Worm (Caenorhabditis elegans) whole organism, L4 larva: ENCODE data around the gene R05G6.5.

ENCODE experiments used
- D1046.2 ChIP-seq: fragments of 200-800 bp; sonication (Bioruptor generic); IDR thresholded peaks from 2 replicates; pipeline ENCODE4 v1.3.6; 2022; ENCODE audit warnings: missing genetic modification characterization, missing compliant biosample characterization
- F26F4.8 ChIP-seq: fragments of 200-800 bp; sonication (Bioruptor generic); conservative IDR thresholded peaks from 2 replicates; pipeline ENCODE4 v1.3.6; 2022; ENCODE audit warnings: missing genetic modification characterization, missing compliant biosample characterization
- F49E8.2 ChIP-seq: sonication (generic microtip); optimal IDR thresholded peaks from 2 replicates; lab custom pipeline; 2016; ENCODE audit warnings: missing compliant biosample characterization, mild to moderate bottlenecking, missing genetic modification characterization, borderline replicate concordance
- R02D3.7 ChIP-seq: fragments of 150-350 bp; sonication (generic microtip); optimal IDR thresholded peaks from 3 replicates; lab custom pipeline; 2014; ENCODE audit warnings: missing biosample characterization, missing genetic modification characterization
- T26A8.4 ChIP-seq: fragments of 200-800 bp; sonication (Bioruptor generic); IDR thresholded peaks from 2 replicates; pipeline ENCODE4 v1.3.6; 2022; ENCODE audit warnings: missing genetic modification characterization, missing compliant biosample characterization
- Y105C5A.15 ChIP-seq: fragments of 200-800 bp; sonication (Bioruptor generic); IDR thresholded peaks from 2 replicates; pipeline ENCODE4 v1.3.6; 2022; ENCODE audit warnings: missing genetic modification characterization, missing compliant biosample characterization
- Y48G9A.11 ChIP-seq: fragments of 200-800 bp; sonication (Bioruptor generic); IDR thresholded peaks from 2 replicates; pipeline ENCODE4 v1.3.6; 2022; ENCODE audit warnings: missing genetic modification reagents, missing genetic modification characterization, missing compliant biosample characterization
- Y75B8A.6 ChIP-seq: fragments of 200-800 bp; sonication (Bioruptor generic); IDR thresholded peaks from 2 replicates; pipeline ENCODE4 v1.3.6; 2022; ENCODE audit warnings: missing genetic modification reagents, missing genetic modification characterization, missing compliant biosample characterization
- aha-1 ChIP-seq: fragments of 150-350 bp; peaks from one replicate; lab custom pipeline; 2014; ENCODE audit warnings: missing biosample characterization, missing genetic modification characterization
- aly-2 ChIP-seq: sonication (generic microtip); optimal IDR thresholded peaks from 2 replicates; lab custom pipeline; 2018; ENCODE audit warnings: missing biosample characterization, missing genetic modification characterization
- ama-1 ChIP-seq: fragments of 150-350 bp; optimal IDR thresholded peaks from 2 replicates; lab custom pipeline; 2014; ENCODE audit warnings: inconsistent platforms, mixed read lengths
- arid-1 ChIP-seq: fragments of 200-800 bp; sonication (Bioruptor generic); conservative IDR thresholded peaks from 2 replicates; pipeline ENCODE4 v1.3.6; 2022; ENCODE audit warnings: missing genetic modification reagents, missing genetic modification characterization, missing compliant biosample characterization
- ceh-20 ChIP-seq: fragments of 200-800 bp; sonication (Bioruptor generic); IDR thresholded peaks from 2 replicates; pipeline ENCODE4 v1.3.6; 2022; ENCODE audit warnings: missing genetic modification reagents, missing genetic modification characterization, missing compliant biosample characterization
- ceh-82 ChIP-seq: sonication (generic microtip); optimal IDR thresholded peaks from 2 replicates; lab custom pipeline; 2017; ENCODE audit warnings: missing biosample characterization, missing genetic modification characterization
- cey-2 ChIP-seq: sonication (generic microtip); optimal IDR thresholded peaks from 3 replicates; lab custom pipeline; 2017; ENCODE audit warnings: missing genetic modification characterization, mild to moderate bottlenecking, missing compliant biosample characterization, antibody characterized with exemption, borderline replicate concordance; ENCODE audit not compliant: insufficient read depth
- daf-12 ChIP-seq: fragments of 150-350 bp; optimal IDR thresholded peaks from 2 replicates; lab custom pipeline; 2014; ENCODE audit warnings: missing biosample characterization, missing genetic modification reagents, missing genetic modification characterization
- daf-8 ChIP-seq: fragments of 200-800 bp; sonication (Bioruptor generic); IDR thresholded peaks from 2 replicates; pipeline ENCODE4 v1.3.6; 2022; ENCODE audit warnings: missing genetic modification characterization, missing compliant biosample characterization
- dmd-6 ChIP-seq: fragments of 200-800 bp; sonication (Bioruptor generic); IDR thresholded peaks from 2 replicates; pipeline ENCODE4 v1.3.6; 2022; ENCODE audit warnings: missing genetic modification reagents, missing genetic modification characterization, missing compliant biosample characterization
- dmd-8 ChIP-seq: fragments of 200-800 bp; sonication (Bioruptor generic); IDR thresholded peaks from 2 replicates; pipeline ENCODE4 v1.3.6; 2022; ENCODE audit warnings: missing genetic modification characterization, missing compliant biosample characterization
- dmd-9 ChIP-seq: fragments of 200-800 bp; sonication (Bioruptor generic); IDR thresholded peaks from 2 replicates; pipeline ENCODE4 v1.3.6; 2022; ENCODE audit warnings: missing genetic modification reagents, missing genetic modification characterization, missing compliant biosample characterization
- dpl-1 ChIP-seq: fragments of 150-350 bp; optimal IDR thresholded peaks from 2 replicates; lab custom pipeline; 2014; ENCODE audit warnings: missing biosample characterization, missing genetic modification reagents, missing genetic modification characterization
- dve-1 ChIP-seq: sonication (generic microtip); optimal IDR thresholded peaks from 2 replicates; lab custom pipeline; 2017; ENCODE audit warnings: antibody characterized with exemption, mild to moderate bottlenecking, missing genetic modification characterization, missing compliant biosample characterization; ENCODE audit not compliant: insufficient read depth
- egl-43 ChIP-seq: fragments of 200-800 bp; sonication (Bioruptor generic); IDR thresholded peaks from 2 replicates; pipeline ENCODE4 v1.3.6; 2022; ENCODE audit warnings: missing genetic modification reagents, missing genetic modification characterization, missing compliant biosample characterization
- hlh-11 ChIP-seq: fragments of 200-800 bp; sonication (Bioruptor generic); optimal IDR thresholded peaks from 2 replicates; lab custom pipeline; 2018; ENCODE audit warnings: mild to moderate bottlenecking, missing genetic modification characterization, missing compliant biosample characterization
- lim-7 ChIP-seq: fragments of 200-800 bp; sonication (Bioruptor generic); IDR thresholded peaks from 2 replicates; pipeline ENCODE4 v1.3.6; 2022; ENCODE audit warnings: missing genetic modification characterization, missing compliant biosample characterization
- lin-15B ChIP-seq: fragments of 150-350 bp; sonication (generic microtip); optimal IDR thresholded peaks from 3 replicates; lab custom pipeline; 2014; ENCODE audit warnings: missing biosample characterization, missing genetic modification characterization
- lin-29 ChIP-seq: fragments of 200-800 bp; sonication (Bioruptor generic); IDR thresholded peaks from 2 replicates; pipeline ENCODE4 v1.3.6; 2022; ENCODE audit warnings: missing genetic modification reagents, missing genetic modification characterization, missing compliant biosample characterization
- lin-38 ChIP-seq: fragments of 200-800 bp; sonication (Bioruptor generic); IDR thresholded peaks from 2 replicates; pipeline ENCODE4 v1.3.6; 2022; ENCODE audit warnings: missing genetic modification reagents, missing genetic modification characterization, missing compliant biosample characterization
- lin-39 ChIP-seq: fragments of 150-350 bp; optimal IDR thresholded peaks from 2 replicates; lab custom pipeline; 2014; ENCODE audit warnings: missing biosample characterization, missing genetic modification reagents, missing genetic modification characterization
- lir-3 ChIP-seq: sonication (generic microtip); optimal IDR thresholded peaks from 2 replicates; lab custom pipeline; 2016; ENCODE audit warnings: mild to moderate bottlenecking, missing genetic modification characterization, missing compliant biosample characterization
- mdt-29 ChIP-seq: fragments of 200-800 bp; sonication (Bioruptor generic); IDR thresholded peaks from 2 replicates; pipeline ENCODE4 v1.3.6; 2022; ENCODE audit warnings: missing genetic modification reagents, missing genetic modification characterization, missing compliant biosample characterization
- mep-1 ChIP-seq: fragments of 150-350 bp; sonication (generic microtip); optimal IDR thresholded peaks from 3 replicates; lab custom pipeline; 2014; ENCODE audit warnings: missing biosample characterization, missing genetic modification characterization
- mes-2 ChIP-seq: sonication (generic microtip); optimal IDR thresholded peaks from 2 replicates; lab custom pipeline; 2016; ENCODE audit warnings: missing genotype, mild to moderate bottlenecking, missing genetic modification characterization, missing compliant biosample characterization; ENCODE audit not compliant: poor library complexity, severe bottlenecking
- nhr-11 ChIP-seq: fragments of 150-350 bp; optimal IDR thresholded peaks from 2 replicates; lab custom pipeline; 2014; ENCODE audit warnings: missing biosample characterization, missing genetic modification characterization
- nhr-237 ChIP-seq: sonication (generic microtip); optimal IDR thresholded peaks from 2 replicates; lab custom pipeline; 2017; ENCODE audit warnings: missing biosample characterization, missing genetic modification characterization
- nhr-48 ChIP-seq: sonication (generic microtip); optimal IDR thresholded peaks from 2 replicates; lab custom pipeline; 2016; ENCODE audit warnings: mild to moderate bottlenecking, missing genetic modification characterization, missing compliant biosample characterization
- nhr-6 ChIP-seq: fragments of 150-350 bp; optimal IDR thresholded peaks from 2 replicates; lab custom pipeline; 2014; ENCODE audit warnings: missing biosample characterization, missing genetic modification characterization
- nhr-77 ChIP-seq: fragments of 150-350 bp; optimal IDR thresholded peaks from 2 replicates; lab custom pipeline; 2014; ENCODE audit warnings: missing biosample characterization, missing genetic modification characterization
- skn-1 ChIP-seq: fragments of 150-350 bp; optimal IDR thresholded peaks from 2 replicates; lab custom pipeline; 2014; ENCODE audit warnings: missing biosample characterization, missing genetic modification characterization
- snpc-1.2 ChIP-seq: fragments of 200-800 bp; sonication (Bioruptor generic); IDR thresholded peaks from 2 replicates; pipeline ENCODE4 v1.3.6; 2022; ENCODE audit warnings: missing genetic modification reagents, missing genetic modification characterization, missing compliant biosample characterization
- tra-1 ChIP-seq: fragments of 200-800 bp; sonication (Bioruptor generic); IDR thresholded peaks from 2 replicates; pipeline ENCODE4 v1.3.6; 2022; ENCODE audit warnings: missing genetic modification reagents, missing genetic modification characterization, missing compliant biosample characterization
- unc-130 ChIP-seq: sonication (generic microtip); optimal IDR thresholded peaks from 2 replicates; lab custom pipeline; 2016; ENCODE audit warnings: missing genetic modification reagents, missing genetic modification characterization, missing compliant biosample characterization
- unc-62 ChIP-seq, 3 experiments: fragments of 150-350 bp in 1 of 3; sonication (generic microtip); optimal IDR thresholded peaks in 2 of 3; peaks in 1 of 3; 1 replicate in 1 of 3; 2 replicates in 2 of 3; lab custom pipeline; 2014 to 2017; ENCODE audit warnings: missing biosample characterization in 3 of 3, missing genetic modification characterization in 3 of 3, missing genetic modification reagents in 3 of 3, missing genotype in 1 of 3
- zag-1 ChIP-seq: fragments of 150-350 bp; optimal IDR thresholded peaks from 2 replicates; lab custom pipeline; 2014; ENCODE audit warnings: missing biosample characterization, missing genetic modification characterization
- zfp-3 ChIP-seq: fragments of 200-800 bp; sonication (Bioruptor generic); conservative IDR thresholded peaks from 2 replicates; pipeline ENCODE4 v1.3.6; 2022; ENCODE audit warnings: missing genetic modification reagents, missing genetic modification characterization, missing compliant biosample characterization
- zip-11 ChIP-seq: fragments of 200-800 bp; sonication (Bioruptor generic); IDR thresholded peaks from 2 replicates; pipeline ENCODE4 v1.3.6; 2022; ENCODE audit warnings: missing genetic modification characterization, missing compliant biosample characterization
- zip-2 ChIP-seq: fragments of 150-350 bp; optimal IDR thresholded peaks from 2 replicates; lab custom pipeline; 2014; ENCODE audit warnings: missing biosample characterization, missing genetic modification characterization
- ztf-11 ChIP-seq: fragments of 150-350 bp; optimal IDR thresholded peaks from 2 replicates; lab custom pipeline; 2014; ENCODE audit warnings: missing biosample characterization, missing genetic modification characterization

R05G6.5 gene

ce11 chrIV:7543662-7544061 lies 35.5 kb downstream of the R05G6.5 start:
- TF ChIP-seq hlh-11 (no peak), aha-1 (peak; percentile 39), T26A8.4 (no peak), F26F4.8 (GFP tag; lab: Robert Waterston, UW) (no peak), Y75B8A.6 (no peak), unc-62 (GFP tag; optimal IDR thresholded peaks at IDR 0.05 in 1 of 2; lab: Kevin White, UChicago) (peak in 1 of 2 experiments; percentile 95), unc-62 (tag; optimal IDR thresholded peaks at IDR 0.05; lab: Kevin White, UChicago) (no peak), unc-130 (GFP tag; lab: Kevin White, UChicago) (no peak), dmd-6 (GFP tag; lab: Robert Waterston, UW) (no peak)

DNA sequence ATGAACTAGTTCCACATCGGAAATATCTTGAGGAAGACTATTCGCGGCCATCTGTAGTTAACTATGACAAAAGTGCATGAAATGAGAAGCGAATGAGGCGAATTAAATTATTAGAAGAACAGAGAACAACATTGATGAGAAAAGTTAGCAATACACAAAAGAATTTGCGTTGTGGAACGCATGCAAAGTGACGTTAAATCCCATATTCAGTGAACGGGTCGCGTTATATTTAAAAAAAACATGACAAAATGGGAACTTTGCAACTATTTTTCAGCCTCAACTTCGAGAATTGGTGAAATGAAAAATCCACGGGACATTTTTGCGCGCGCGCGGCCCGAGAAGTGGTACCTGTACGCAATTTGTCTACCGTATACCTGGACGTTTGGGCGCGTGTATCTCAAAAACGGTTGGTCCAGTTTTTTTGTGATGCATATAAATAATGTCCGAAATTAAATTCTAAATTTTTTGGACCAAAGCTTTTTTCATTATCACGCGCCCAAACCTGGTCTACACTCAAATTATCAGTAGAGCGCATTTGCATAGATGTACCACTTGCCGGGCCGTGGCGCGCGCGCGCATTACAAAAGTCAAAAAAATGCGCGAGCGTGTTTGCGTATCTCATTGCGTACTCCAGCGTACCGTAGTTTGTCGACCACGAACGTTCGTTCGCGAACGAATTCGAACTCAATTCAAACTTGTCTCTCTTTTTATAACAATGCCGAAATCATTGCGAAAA lies 39.8 kb downstream of the R05G6.5 start, which contains the start of the genes cdd-2 and oef-1:
cdd-2 (minus strand) TSS at position 51 of the 736 bp plus-strand sequence.
oef-1 (plus strand) TSS at position 575 of the 736 bp plus-strand sequence.
- TF ChIP-seq nhr-6 (tag; lab: Kevin White, UChicago) (no peak), unc-130 (GFP tag; lab: Kevin White, UChicago) (peak; percentile 70), lir-3 (tag; lab: Kevin White, UChicago) (no peak), lim-7 (no peak), skn-1 (no peak), dmd-9 (GFP tag; lab: Robert Waterston, UW) (no peak), nhr-11 (no peak), ceh-82 (tag; lab: Kevin White, UChicago) (no peak), lin-29 (GFP tag; lab: Robert Waterston, UW) (no peak), zag-1 (tag; lab: Kevin White, UChicago) (no peak), hlh-11 (no peak), mep-1 (tag; lab: Kevin White, UChicago) (no peak), unc-62 (GFP tag; optimal IDR thresholded peaks at IDR 0.05 in 1 of 2; lab: Kevin White, UChicago) (no peak), unc-62 (tag; optimal IDR thresholded peaks at IDR 0.05; lab: Kevin White, UChicago) (no peak), nhr-237 (no peak), T26A8.4 (no peak), nhr-77 (tag; lab: Kevin White, UChicago) (no peak), F49E8.2 (tag; lab: Kevin White, UChicago) (peak; percentile 92), cey-2 (tag; lab: Kevin White, UChicago) (no peak), ama-1 (lab: Kevin White, UChicago) (no peak), dve-1 (tag; lab: Kevin White, UChicago) (no peak), mdt-29 (GFP tag; lab: Robert Waterston, UW) (no peak), lin-38 (peak; percentile 99), Y48G9A.11 (GFP tag; lab: Robert Waterston, UW) (peak; percentile 89), ztf-11 (tag; lab: Kevin White, UChicago) (no peak), zip-11 (no peak), ceh-20 (GFP tag; lab: Robert Waterston, UW) (no peak), mes-2 (tag; lab: Kevin White, UChicago) (no peak), lin-39 (no peak), tra-1 (GFP tag; lab: Robert Waterston, UW) (0 out of 2 replicates have a peak, but pooled peaks have one; percentile 30), zfp-3 (no peak), arid-1 (GFP tag; lab: Robert Waterston, UW) (0 out of 2 replicates have a peak, but pooled peaks have one; percentile 59), dmd-8 (GFP tag; lab: Robert Waterston, UW) (no peak), lin-15B (tag; lab: Kevin White, UChicago) (no peak), D1046.2 (GFP tag; lab: Robert Waterston, UW) (no peak), zip-2 (tag; lab: Kevin White, UChicago) (no peak), daf-8 (GFP tag; lab: Robert Waterston, UW) (no peak), R02D3.7 (tag; lab: Kevin White, UChicago) (no peak), dpl-1 (GFP tag; lab: Kevin White, UChicago) (no peak), aly-2 (tag; lab: Kevin White, UChicago) (no peak), snpc-1.2 (GFP tag; lab: Robert Waterston, UW) (peak; percentile 85), daf-12 (tag; lab: Kevin White, UChicago) (no peak), Y105C5A.15 (GFP tag; lab: Robert Waterston, UW) (no peak), egl-43 (no peak), nhr-48 (tag; lab: Kevin White, UChicago) (no peak)
